Fruit fly (Drosophila melanogaster): ENCODE measurements around the gene Pgant6.

Pgant6 gene

DNA sequence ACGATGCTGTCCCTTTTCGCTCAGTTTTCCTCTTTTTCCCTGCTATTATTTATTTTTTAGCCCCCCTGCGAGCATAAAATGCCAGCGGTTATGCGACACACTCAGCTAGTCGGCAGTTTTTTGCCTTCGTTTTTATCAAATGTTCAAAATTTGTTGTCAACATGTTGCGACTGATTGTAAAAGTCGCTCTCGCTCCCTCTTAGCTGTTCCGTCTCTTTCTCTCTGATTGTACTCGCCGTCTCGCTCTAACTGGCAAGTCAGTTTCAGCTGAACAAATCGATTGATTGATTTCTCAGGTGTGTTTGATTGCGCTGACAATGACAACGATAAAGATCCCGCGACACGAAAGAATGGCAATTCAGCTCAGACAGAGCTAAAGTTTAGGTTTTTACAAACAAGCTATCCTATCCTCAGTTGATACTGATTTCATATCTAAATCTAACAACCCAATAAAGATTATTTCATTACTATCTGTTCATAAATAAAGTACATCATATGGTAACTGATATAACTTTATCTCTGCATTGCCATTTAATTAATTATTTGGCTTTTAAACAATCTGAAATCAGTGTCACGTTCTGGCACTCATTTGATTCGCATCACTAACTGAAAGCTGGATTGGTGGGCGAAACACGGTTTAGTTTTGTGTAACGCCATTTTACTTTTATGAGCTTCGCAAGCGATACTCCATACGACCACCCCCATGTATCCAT is 36.2 kb upstream of the Pgant6 start:
- TF ChIP-seq cic (GFP tag; optimal IDR thresholded peaks at IDR 0.05) = no peak
- TF ChIP-seq cnc (optimal IDR thresholded peaks at IDR 0.05) = no peak
- no peak for TF ChIP-seq toe (GFP tag; optimal IDR thresholded peaks at IDR 0.05)
- TF ChIP-seq CG14711 (tag; optimal IDR thresholded peaks at IDR 0.05) = no peak
- TF ChIP-seq ovo (GFP tag; optimal IDR thresholded peaks at IDR 0.05) = no peak
- no peak for TF ChIP-seq tj (GFP tag; optimal IDR thresholded peaks at IDR 0.05)
- TF ChIP-seq Clk (GFP tag; optimal IDR thresholded peaks at IDR 0.05) = no peak
- no peak for TF ChIP-seq CG1620 (GFP tag; optimal IDR thresholded peaks at IDR 0.05)
- no peak for TF ChIP-seq Crg-1 (GFP tag; optimal IDR thresholded peaks at IDR 0.05)
- TF ChIP-seq CG5204 (GFP tag; optimal IDR thresholded peaks at IDR 0.05) = no peak
- TF ChIP-seq kay (GFP tag; ENCODE audit: borderline replicate concordance) = no peak
- no peak for TF ChIP-seq CG7045 (GFP tag; optimal IDR thresholded peaks at IDR 0.05)
- no peak for TF ChIP-seq pad (GFP tag; optimal IDR thresholded peaks at IDR 0.05)
- no peak for TF ChIP-seq bab1 (GFP tag; optimal IDR thresholded peaks at IDR 0.05)
- no peak for TF ChIP-seq Hr96 (GFP tag; optimal IDR thresholded peaks at IDR 0.05)
- no peak for TF ChIP-seq CG11617 (GFP tag; optimal IDR thresholded peaks at IDR 0.05)
- no peak for TF ChIP-seq CG12768 (GFP tag; optimal IDR thresholded peaks at IDR 0.05)

DNA sequence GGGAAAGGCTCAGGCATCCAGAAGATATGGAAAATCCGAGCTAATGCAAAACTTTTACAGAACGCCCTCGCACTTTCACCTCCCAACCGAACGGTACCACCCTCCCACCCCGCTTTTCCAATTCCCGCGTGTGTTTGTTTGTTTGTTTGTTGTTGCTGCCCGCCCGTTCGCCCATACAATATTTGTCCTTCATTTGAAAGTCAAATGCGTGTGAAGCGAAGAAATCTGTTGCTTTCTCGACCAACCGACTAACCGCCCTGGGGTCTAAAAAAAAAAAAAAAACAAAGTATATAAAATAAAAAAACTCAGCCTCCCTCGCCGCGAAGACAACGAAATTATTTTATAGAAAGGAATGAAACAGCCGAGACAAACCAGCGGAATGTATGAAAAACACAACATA is 33.7 kb upstream of the Pgant6 start:
- no peak for TF ChIP-seq CG7101 (tag; optimal IDR thresholded peaks at IDR 0.05)
- TF ChIP-seq CG12768 (GFP tag; optimal IDR thresholded peaks at IDR 0.05) = no peak

- no peak for TF ChIP-seq CG11617 (GFP tag; optimal IDR thresholded peaks at IDR 0.05)
- TF ChIP-seq CG7045 (GFP tag; optimal IDR thresholded peaks at IDR 0.05) = no peak
- no peak for TF ChIP-seq toe (GFP tag; optimal IDR thresholded peaks at IDR 0.05)
- no peak for TF ChIP-seq pad (GFP tag; optimal IDR thresholded peaks at IDR 0.05)
- TF ChIP-seq kay (GFP tag; ENCODE audit: borderline replicate concordance) = no peak
- TF ChIP-seq CG33017 (tag; optimal IDR thresholded peaks at IDR 0.05) = no peak
- TF ChIP-seq cic (GFP tag; optimal IDR thresholded peaks at IDR 0.05) = no peak
- TF ChIP-seq Hr96 (GFP tag; optimal IDR thresholded peaks at IDR 0.05) = no peak
- TF ChIP-seq Crg-1 (GFP tag; optimal IDR thresholded peaks at IDR 0.05) = no peak
- no peak for TF ChIP-seq tj (GFP tag; optimal IDR thresholded peaks at IDR 0.05)
- TF ChIP-seq bab1 (GFP tag; optimal IDR thresholded peaks at IDR 0.05) = no peak
- no peak for TF ChIP-seq cnc (optimal IDR thresholded peaks at IDR 0.05)
These were observed 19.9 kb upstream of the Pgant6 start for dm6 chr3L:2762122-2762521.

dm6 chr3L:2763762-2764161 is 18.3 kb upstream of the Pgant6 start:
- TF ChIP-seq bab1 (GFP tag; optimal IDR thresholded peaks at IDR 0.05) (no peak), cnc (optimal IDR thresholded peaks at IDR 0.05) (no peak), CG7045 (GFP tag; optimal IDR thresholded peaks at IDR 0.05) (no peak), CG12768 (GFP tag; optimal IDR thresholded peaks at IDR 0.05) (no peak), Crg-1 (GFP tag; optimal IDR thresholded peaks at IDR 0.05) (no peak), CG1620 (GFP tag; optimal IDR thresholded peaks at IDR 0.05) (no peak), CG11617 (GFP tag; optimal IDR thresholded peaks at IDR 0.05) (no peak), pad (GFP tag; optimal IDR thresholded peaks at IDR 0.05) (no peak), cic (GFP tag; optimal IDR thresholded peaks at IDR 0.05) (no peak), ovo (GFP tag; optimal IDR thresholded peaks at IDR 0.05) (no peak), CG14711 (tag; optimal IDR thresholded peaks at IDR 0.05) (no peak), CG33017 (tag; optimal IDR thresholded peaks at IDR 0.05) (no peak), Mnt (GFP tag; optimal IDR thresholded peaks at IDR 0.05) (no peak), CG7101 (tag; optimal IDR thresholded peaks at IDR 0.05) (no peak)

dm6 chr3L:2765013-2765738 is 16.9 kb upstream of the Pgant6 start:
- TF ChIP-seq CG11617 (GFP tag; optimal IDR thresholded peaks at IDR 0.05) (no peak), kay (GFP tag; ENCODE audit: borderline replicate concordance) (peak; percentile 94)

- no peak for TF ChIP-seq kay (GFP tag; ENCODE audit: borderline replicate concordance)
- TF ChIP-seq Mnt (GFP tag; optimal IDR thresholded peaks at IDR 0.05) = peak; percentile 25
- no peak for TF ChIP-seq cic (GFP tag; optimal IDR thresholded peaks at IDR 0.05)
These were observed 16.2 kb upstream of the Pgant6 start for dm6 chr3L:2765794-2766268.

DNA sequence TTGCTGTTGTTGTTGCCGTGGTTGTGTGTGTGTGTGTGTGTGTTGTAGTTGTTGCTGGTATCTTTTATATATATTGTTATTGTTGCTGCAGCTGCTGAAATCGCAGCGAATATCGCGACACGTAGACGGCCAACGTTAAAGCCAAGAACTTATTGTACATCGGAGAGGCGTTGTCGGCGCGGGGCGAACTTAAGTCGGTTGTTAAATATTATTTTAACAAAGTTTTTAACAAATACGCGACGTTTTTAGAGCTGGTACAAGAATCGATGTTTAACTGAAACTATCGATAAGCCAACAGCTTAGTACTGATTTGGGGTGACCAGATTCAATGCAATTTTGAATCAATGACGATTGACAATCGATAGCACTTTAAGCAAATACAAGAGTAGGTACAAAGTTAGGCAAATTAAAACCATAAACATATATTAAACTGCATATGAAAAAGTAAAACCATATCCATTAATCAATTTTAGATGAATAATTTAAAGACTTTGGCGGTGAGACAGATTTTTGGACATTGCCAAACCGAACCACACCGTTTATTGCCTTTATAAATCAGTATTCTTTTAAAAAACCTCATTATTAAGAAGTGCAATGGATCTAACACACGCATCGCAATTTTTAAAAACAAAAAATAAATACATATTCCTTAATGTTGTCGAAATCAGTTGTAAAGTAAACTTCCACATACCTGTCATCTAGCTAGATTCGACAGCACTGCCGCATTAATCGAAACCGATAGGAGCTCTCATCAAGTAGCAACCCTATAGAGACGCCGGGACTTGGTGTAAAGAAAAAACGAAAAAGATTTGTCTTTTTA is 15.6 kb upstream of the Pgant6 start, which contains the start of the genes Mrtf and Non2:
Mrtf (minus strand) TSS at position 268 of the 820 bp plus-strand sequence.
Non2 (plus strand) TSS at position 731 of the 820 bp plus-strand sequence.
- TF ChIP-seq Crg-1 (GFP tag; optimal IDR thresholded peaks at IDR 0.05) (peak; percentile 13), Mnt (GFP tag; optimal IDR thresholded peaks at IDR 0.05) (peak; percentile 34), cnc (optimal IDR thresholded peaks at IDR 0.05) (no peak), CG1620 (GFP tag; optimal IDR thresholded peaks at IDR 0.05) (peak; percentile 71), tj (GFP tag; optimal IDR thresholded peaks at IDR 0.05) (peak; percentile 4), pad (GFP tag; optimal IDR thresholded peaks at IDR 0.05) (peak; percentile 18), CG5204 (GFP tag; optimal IDR thresholded peaks at IDR 0.05) (peak; percentile 84), CG14711 (tag; optimal IDR thresholded peaks at IDR 0.05) (peak; percentile 96), bab1 (GFP tag; optimal IDR thresholded peaks at IDR 0.05) (peak; percentile 39), CG7101 (tag; optimal IDR thresholded peaks at IDR 0.05) (peak; percentile 63), CG12768 (GFP tag; optimal IDR thresholded peaks at IDR 0.05) (peak; percentile 64), Clk (GFP tag; optimal IDR thresholded peaks at IDR 0.05) (peak; percentile 23), CG11617 (GFP tag; optimal IDR thresholded peaks at IDR 0.05) (peak; percentile 63), ovo (GFP tag; optimal IDR thresholded peaks at IDR 0.05) (peak; percentile 42), CG7045 (GFP tag; optimal IDR thresholded peaks at IDR 0.05) (peak; percentile 2), Hr96 (GFP tag; optimal IDR thresholded peaks at IDR 0.05) (peak; percentile 79), toe (GFP tag; optimal IDR thresholded peaks at IDR 0.05) (peak; percentile 86), kay (GFP tag; ENCODE audit: borderline replicate concordance) (peak; percentile 48), CG33017 (tag; optimal IDR thresholded peaks at IDR 0.05) (peak; percentile 14), cic (GFP tag; optimal IDR thresholded peaks at IDR 0.05) (no peak)
